Worm (Caenorhabditis elegans) whole organism, L3 larva: ENCODE data around the gene srh-180.
A peak's percentile ranks its signal among the peaks of the same experiment; 100 is the strongest.

Experiments used
- R02D3.7 ChIP-seq: fragments of 150-350 bp; optimal IDR thresholded peaks from 2 replicates; lab custom pipeline; 2014; ENCODE audit warnings: missing biosample characterization, missing genetic modification characterization
- ama-1 ChIP-seq: fragments of 150-350 bp; optimal IDR thresholded peaks from 2 replicates; lab custom pipeline; 2018
- elt-2 ChIP-seq: sonication (generic microtip); optimal IDR thresholded peaks from 2 replicates; lab custom pipeline; 2016; ENCODE audit warnings: missing genetic modification reagents, mild to moderate bottlenecking, missing genetic modification characterization, missing compliant biosample characterization
- fos-1 ChIP-seq: fragments of 150-350 bp; optimal IDR thresholded peaks from 2 replicates; lab custom pipeline; 2014; ENCODE audit warnings: missing biosample characterization, missing genetic modification characterization
- lin-15B ChIP-seq: fragments of 150-350 bp; optimal IDR thresholded peaks from 2 replicates; lab custom pipeline; 2014; ENCODE audit warnings: missing biosample characterization, missing genetic modification characterization
- nhr-237 ChIP-seq: fragments of 150-350 bp; optimal IDR thresholded peaks from 2 replicates; lab custom pipeline; 2014; ENCODE audit warnings: missing biosample characterization, missing genetic modification characterization
- nhr-25 ChIP-seq: sonication (generic microtip); optimal IDR thresholded peaks from 2 replicates; lab custom pipeline; 2017; ENCODE audit warnings: missing biosample characterization, missing genetic modification characterization
- nhr-28 ChIP-seq: fragments of 150-350 bp; optimal IDR thresholded peaks from 2 replicates; lab custom pipeline; 2014; ENCODE audit warnings: missing biosample characterization, missing genetic modification characterization
- nhr-76 ChIP-seq: fragments of 150-350 bp; sonication (generic microtip); optimal IDR thresholded peaks from 5 replicates; lab custom pipeline; 2014; ENCODE audit warnings: missing biosample characterization, missing genetic modification characterization
- nhr-77 ChIP-seq: fragments of 150-350 bp; optimal IDR thresholded peaks from 2 replicates; lab custom pipeline; 2014; ENCODE audit warnings: missing biosample characterization, missing genetic modification characterization
- pha-4 ChIP-seq: fragments of 150-350 bp; optimal IDR thresholded peaks from 2 replicates; lab custom pipeline; 2014; ENCODE audit warnings: missing biosample characterization, missing genetic modification reagents, missing genetic modification characterization
- tbx-2 ChIP-seq: sonication (generic microtip); optimal IDR thresholded peaks from 2 replicates; lab custom pipeline; 2016; ENCODE audit warnings: mild to moderate bottlenecking, missing genetic modification characterization, missing compliant biosample characterization
- unc-39 ChIP-seq: sonication (generic microtip); optimal IDR thresholded peaks from 4 replicates; lab custom pipeline; 2017; ENCODE audit warnings: missing biosample characterization, missing genetic modification characterization
- ztf-11 ChIP-seq: fragments of 150-350 bp; optimal IDR thresholded peaks from 2 replicates; lab custom pipeline; 2014; ENCODE audit warnings: missing biosample characterization, missing genetic modification characterization

- TF ChIP-seq nhr-77 (tag; lab: Kevin White, UChicago), result no peak
- TF ChIP-seq fos-1 (tag; lab: Kevin White, UChicago), result no peak
- no peak for TF ChIP-seq nhr-76
- peak; percentile 68 for TF ChIP-seq lin-15B (tag; lab: Kevin White, UChicago)
- TF ChIP-seq nhr-28 (tag; lab: Kevin White, UChicago), result no peak
- TF ChIP-seq tbx-2, result peak; percentile 56
- TF ChIP-seq pha-4, result peak; percentile 81
- peak; percentile 86 for TF ChIP-seq elt-2 (tag; lab: Kevin White, UChicago)
- TF ChIP-seq unc-39, result no peak
- peak; percentile 72 for TF ChIP-seq R02D3.7
- TF ChIP-seq nhr-237 (tag; lab: Kevin White, UChicago), result no peak
- no peak for TF ChIP-seq ztf-11
- TF ChIP-seq nhr-25 (tag; lab: Kevin White, UChicago), result peak; percentile 64
- peak; percentile 34 for TF ChIP-seq ama-1 (lab: Kevin White, UChicago)
Measured at ce11 chrV:16355941-16356340, 38.6 kb downstream of the srh-180 start.
